Fruit fly (Drosophila melanogaster): ENCODE measurements around the gene CG5292.

- TF ChIP-seq CG32121 (GFP tag; IDR thresholded peaks at IDR 0.05): no peak
- TF ChIP-seq rn (GFP tag; IDR thresholded peaks at IDR 0.05): no peak
- TF ChIP-seq CG17806 (tag; optimal IDR thresholded peaks at IDR 0.05): peak; percentile 54
- peak; percentile 19 for TF ChIP-seq CG34367 (tag; optimal IDR thresholded peaks at IDR 0.05)
- TF ChIP-seq CG14655 (GFP tag; optimal IDR thresholded peaks at IDR 0.05): no peak
- TF ChIP-seq D1 (tag; optimal IDR thresholded peaks at IDR 0.05): no peak
- TF ChIP-seq CG8301 (tag; optimal IDR thresholded peaks at IDR 0.05): no peak
Observed at dm6 chr3R:17193657-17194056, 42.0 kb downstream of the CG5292 start.
